Fruit fly (Drosophila melanogaster) whole organism, prepupa: ENCODE data around the gene Hsc70-3.
"Not testable (repeated sequence)": the region's sequence is repeated elsewhere in the genome, so short reads cannot be mapped to it uniquely, and the experiment has no call there.

Experiments
- Eip75B ChIP-seq: fragments of 200-800 bp; sonication (Bioruptor generic); optimal IDR thresholded peaks from 3 replicates; lab custom pipeline; 2016; ENCODE audit warnings: missing biosample characterization, missing genetic modification characterization
- Lpt ChIP-seq: fragments of 200-800 bp; sonication (Bioruptor generic); optimal IDR thresholded peaks from 3 replicates; lab custom pipeline; 2016; ENCODE audit warnings: missing biosample characterization, missing genetic modification characterization
- Met ChIP-seq: fragments of 200-800 bp; sonication (Bioruptor generic); optimal IDR thresholded peaks from 3 replicates; lab custom pipeline; 2016; ENCODE audit warnings: missing biosample characterization, missing genetic modification characterization

DNA sequence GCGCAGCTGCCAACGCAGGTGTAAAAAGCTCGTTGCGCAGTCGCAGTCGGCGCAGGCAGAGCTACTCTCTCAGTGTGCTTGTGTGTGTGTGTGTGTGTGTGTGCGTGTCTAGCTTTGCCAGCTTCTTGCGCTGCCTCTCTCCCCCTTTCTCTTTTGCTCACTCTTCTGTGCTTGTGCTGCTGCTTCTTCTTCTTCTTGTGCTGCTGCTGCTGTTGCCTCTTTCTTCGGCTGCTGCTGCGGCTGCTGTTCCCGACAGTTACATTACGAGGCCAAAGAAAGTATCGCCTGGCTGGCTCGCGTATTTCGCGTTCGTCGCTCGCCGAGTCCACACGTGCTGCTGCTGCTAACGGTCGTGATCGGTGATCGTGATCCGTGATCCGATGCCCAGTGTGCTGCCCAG, 52.9 kb downstream of the Hsc70-3 start, which contains the start of gene m:
- not testable (repeated sequence) for TF ChIP-seq Eip75B, Met, Lpt (GFP tag; lab: Kevin White, UChicago)
